Worm (Caenorhabditis elegans) whole organism, late embryonic: ENCODE results near the gene F21C10.19.

Experiments
- ceh-18 ChIP-seq: sonication (generic microtip); optimal IDR thresholded peaks from 2 replicates; lab custom pipeline; 2016; ENCODE audit warnings: missing genetic modification characterization, missing compliant biosample characterization
- ceh-9 ChIP-seq: sonication (generic microtip); optimal IDR thresholded peaks from 2 replicates; lab custom pipeline; 2016; ENCODE audit warnings: mild to moderate bottlenecking, missing genetic modification characterization, inconsistent platforms, missing compliant biosample characterization
- dmd-4 ChIP-seq: sonication (generic microtip); optimal IDR thresholded peaks from 2 replicates; lab custom pipeline; 2016; ENCODE audit warnings: borderline replicate concordance, missing genetic modification characterization, missing compliant biosample characterization
- pax-1 ChIP-seq: fragments of 150-350 bp; optimal IDR thresholded peaks from 2 replicates; lab custom pipeline; 2014; ENCODE audit warnings: missing biosample characterization, missing genetic modification characterization
- unc-86 ChIP-seq: sonication (generic microtip); optimal IDR thresholded peaks from 2 replicates; lab custom pipeline; 2016; ENCODE audit warnings: missing genetic modification characterization, missing compliant biosample characterization

DNA sequence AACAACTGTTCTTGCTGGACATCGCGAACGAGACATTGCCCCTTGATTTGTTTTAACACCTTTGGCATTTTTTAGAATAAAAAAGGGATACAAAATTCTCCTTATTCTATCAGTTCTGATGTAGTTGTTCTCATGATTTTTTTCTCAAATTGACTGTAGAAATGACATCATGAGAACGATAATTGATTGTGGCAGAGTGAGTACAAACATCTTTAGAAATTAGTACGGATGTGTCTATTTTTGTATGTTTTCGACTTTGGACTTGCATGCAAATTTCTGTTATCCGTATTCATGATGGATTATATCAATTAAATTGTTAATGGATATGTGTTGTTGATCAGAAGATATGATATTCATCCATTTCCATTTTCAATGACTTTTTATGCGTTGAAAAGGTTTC, 17.3 kb downstream of the F21C10.19 start:
- no peak for TF ChIP-seq ceh-18 (tag; lab: Kevin White, UChicago)
- no peak for TF ChIP-seq dmd-4 (tag; lab: Kevin White, UChicago)
- no peak for TF ChIP-seq unc-86 (tag; lab: Kevin White, UChicago)
- TF ChIP-seq pax-1 (tag; lab: Kevin White, UChicago) = no peak
- no peak for TF ChIP-seq ceh-9 (tag; lab: Kevin White, UChicago)
